Worm (Caenorhabditis elegans): ENCODE results near the gene clip-1.
A peak's percentile ranks its signal among the peaks of the same experiment; 100 is the strongest.

clip-1 gene

DNA sequence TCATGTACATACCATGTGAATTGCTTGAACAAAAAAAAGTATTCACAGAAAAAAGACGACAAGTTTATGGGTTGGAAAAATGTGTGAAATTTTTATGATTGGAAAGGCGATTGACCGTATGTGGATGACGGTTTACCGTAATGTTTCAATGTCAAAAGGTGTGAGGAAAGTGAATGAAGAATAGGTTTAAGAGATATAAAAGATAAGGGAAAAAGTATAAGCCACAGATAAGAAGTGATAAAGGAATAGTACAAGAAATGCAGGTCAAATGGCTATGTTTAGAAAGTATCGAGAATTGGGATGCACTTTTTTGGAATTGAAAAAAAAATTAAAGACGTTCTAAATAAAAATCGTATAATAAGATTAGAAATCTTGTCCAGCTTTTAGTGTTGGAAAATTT, 8.9 kb upstream of the clip-1 start:
- no peak for TF ChIP-seq Y56A3A.18 (GFP tag; IDR thresholded peaks at IDR 0.05)
- no peak for TF ChIP-seq rec-8 (tag; optimal IDR thresholded peaks at IDR 0.05)
- no peak for TF ChIP-seq unc-62 (GFP tag; optimal IDR thresholded peaks at IDR 0.05)
- no peak for TF ChIP-seq mcd-1 (GFP tag; IDR thresholded peaks at IDR 0.05)
- no peak for TF ChIP-seq pha-4 (tag; optimal IDR thresholded peaks at IDR 0.05)
- TF ChIP-seq ztf-22 (GFP tag; optimal IDR thresholded peaks at IDR 0.05): no peak
- no peak for TF ChIP-seq him-1 (tag; optimal IDR thresholded peaks at IDR 0.05)
- TF ChIP-seq nhr-90 (tag; optimal IDR thresholded peaks at IDR 0.05): no peak
- no peak for TF ChIP-seq nhr-27 (tag; optimal IDR thresholded peaks at IDR 0.05)
- no peak for TF ChIP-seq K12H6.12 (tag; optimal IDR thresholded peaks at IDR 0.05)
- TF ChIP-seq B0261.1 (tag; optimal IDR thresholded peaks at IDR 0.05): no peak
- TF ChIP-seq zim-3 (tag; optimal IDR thresholded peaks at IDR 0.05): no peak
- no peak for TF ChIP-seq ceh-100 (GFP tag; IDR thresholded peaks at IDR 0.05)
- TF ChIP-seq ets-4 (GFP tag; optimal IDR thresholded peaks at IDR 0.05): no peak
- TF ChIP-seq hlh-26 (GFP tag; conservative IDR thresholded peaks at IDR 0.05): no peak
- no peak for TF ChIP-seq Y79H2A.3 (GFP tag; conservative IDR thresholded peaks at IDR 0.05)
- no peak for TF ChIP-seq ceh-79 (tag; optimal IDR thresholded peaks at IDR 0.05)

DNA sequence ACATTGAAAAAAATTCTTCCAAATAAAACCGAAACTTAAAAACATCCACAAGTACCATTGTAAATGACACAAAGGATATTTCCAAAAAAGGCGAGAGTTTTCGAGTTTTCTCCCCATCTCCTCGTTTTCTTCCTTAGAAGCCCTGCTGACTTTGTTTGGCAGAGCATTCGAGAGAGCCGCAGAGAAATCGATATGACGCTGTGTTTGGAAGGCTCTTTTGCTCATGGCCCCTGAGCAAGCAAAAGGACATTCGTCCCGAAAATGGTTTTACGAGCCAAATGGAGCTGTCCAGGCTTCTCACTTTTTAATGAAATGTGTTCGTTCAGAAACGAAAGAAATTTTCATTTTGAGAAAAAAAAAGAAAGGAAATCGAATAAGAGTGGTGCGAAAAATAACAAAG, 3.2 kb upstream of the clip-1 start:
- TF ChIP-seq Y95B8A.8 (GFP tag; IDR thresholded peaks at IDR 0.05) (0 out of 2 replicates have a peak, but pooled peaks have one; percentile 31), Y67H2A.10 (GFP tag; conservative IDR thresholded peaks at IDR 0.05) (no peak), pbrm-1 (GFP tag; IDR thresholded peaks at IDR 0.05) (0 out of 2 replicates have a peak, but pooled peaks have one; percentile 7)

DNA sequence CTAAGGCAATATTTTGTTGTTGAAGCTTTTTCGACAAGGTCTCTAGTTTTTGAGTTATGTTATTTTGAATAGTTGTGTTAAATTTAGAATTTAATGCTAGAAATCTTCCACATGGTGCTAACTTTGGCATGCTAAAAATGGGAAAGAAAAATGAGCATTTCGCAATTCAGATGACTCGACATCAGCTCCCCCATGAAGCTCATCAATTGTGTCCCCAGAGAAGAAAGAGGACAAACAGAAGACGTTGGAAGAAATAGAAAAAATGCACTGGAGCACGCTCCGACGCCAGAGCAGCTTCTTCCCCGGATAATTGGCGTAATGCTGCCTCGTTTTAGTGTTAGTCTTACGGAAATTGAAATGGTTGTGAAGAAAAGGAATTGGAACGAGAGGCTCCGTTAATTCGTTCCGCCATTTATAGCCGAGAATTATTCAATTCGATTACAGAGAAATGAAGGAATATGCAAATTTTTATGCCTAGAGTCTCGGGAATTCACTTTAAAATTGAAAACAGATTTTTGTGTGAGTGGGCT, 2.6 kb upstream of the clip-1 start:
- TF ChIP-seq mxl-1 (tag; optimal IDR thresholded peaks at IDR 0.05): no peak
- TF ChIP-seq cebp-2 (GFP tag; IDR thresholded peaks at IDR 0.05): no peak
- no peak for TF ChIP-seq F39B2.1 (GFP tag; IDR thresholded peaks at IDR 0.05)
- TF ChIP-seq sdz-38 (tag; optimal IDR thresholded peaks at IDR 0.05): no peak
- TF ChIP-seq ceh-100 (GFP tag; IDR thresholded peaks at IDR 0.05): no peak
- no peak for TF ChIP-seq B0019.2 (GFP tag; conservative IDR thresholded peaks at IDR 0.05)
- TF ChIP-seq K11D2.4 (GFP tag; IDR thresholded peaks at IDR 0.05): no peak
- TF ChIP-seq nhr-179 (tag; optimal IDR thresholded peaks at IDR 0.05): no peak
- TF ChIP-seq unc-130 (GFP tag; optimal IDR thresholded peaks at IDR 0.05): no peak
- no peak for TF ChIP-seq zim-3 (tag; optimal IDR thresholded peaks at IDR 0.05)
- no peak for TF ChIP-seq F49E8.2 (tag; optimal IDR thresholded peaks at IDR 0.05; ENCODE audit: insufficient read depth)
- TF ChIP-seq pha-4 (tag; optimal IDR thresholded peaks at IDR 0.05): no peak
- TF ChIP-seq repo-1 (tag; optimal IDR thresholded peaks at IDR 0.05): no peak
- no peak for TF ChIP-seq ztf-25 (GFP tag; IDR thresholded peaks at IDR 0.05)
- TF ChIP-seq mcd-1 (GFP tag; IDR thresholded peaks at IDR 0.05): no peak
- TF ChIP-seq T26A5.8 (tag; optimal IDR thresholded peaks at IDR 0.05): no peak
- no peak for TF ChIP-seq nfyb-1 (GFP tag; IDR thresholded peaks at IDR 0.05)

DNA sequence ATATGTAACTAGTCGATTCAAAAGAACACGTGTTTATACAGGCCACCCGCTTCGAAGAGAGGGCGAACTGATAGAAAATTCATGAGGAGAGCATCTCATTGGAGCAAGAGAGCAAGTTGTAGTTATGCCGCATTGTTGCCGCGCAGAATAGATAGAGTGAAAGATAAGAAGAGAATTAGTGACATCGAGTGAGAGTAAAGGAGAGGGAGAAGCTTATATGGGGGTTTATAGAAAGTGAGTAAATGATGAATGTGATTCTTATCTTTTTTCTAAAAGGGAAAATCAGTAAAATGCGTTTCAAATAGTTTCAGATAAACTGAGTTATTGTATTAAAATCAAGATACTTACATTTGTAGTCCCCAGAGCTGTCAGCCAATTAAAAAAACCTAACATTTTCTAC, 1.3 kb upstream of the clip-1 start:
- TF ChIP-seq lsy-27 (tag; optimal IDR thresholded peaks at IDR 0.05; ENCODE audit: borderline replicate concordance, insufficient read depth): no peak
- TF ChIP-seq zfh-2 (GFP tag; conservative IDR thresholded peaks at IDR 0.05): no peak
- peak; percentile 29 for TF ChIP-seq nhr-80 (tag; optimal IDR thresholded peaks at IDR 0.05)
- TF ChIP-seq Y53G8AR.9 (GFP tag; conservative IDR thresholded peaks at IDR 0.05): no peak

Data from whole organism, young adult.